Worm (Caenorhabditis elegans) whole organism, L4 larva: ENCODE data around the gene nhr-212.

Experiments
- F26F4.8 ChIP-seq: fragments of 200-800 bp; sonication (Bioruptor generic); conservative IDR thresholded peaks from 2 replicates; pipeline ENCODE4 v1.3.6; 2022; ENCODE audit warnings: missing genetic modification characterization, missing compliant biosample characterization
- Y48G9A.11 ChIP-seq: fragments of 200-800 bp; sonication (Bioruptor generic); IDR thresholded peaks from 2 replicates; pipeline ENCODE4 v1.3.6; 2022; ENCODE audit warnings: missing genetic modification reagents, missing genetic modification characterization, missing compliant biosample characterization
- Y5F2A.4 ChIP-seq: fragments of 200-800 bp; sonication (Bioruptor generic); optimal IDR thresholded peaks from 2 replicates; lab custom pipeline; 2018; ENCODE audit warnings: mild to moderate bottlenecking, missing genetic modification characterization, missing compliant biosample characterization
- ZK337.2 ChIP-seq: fragments of 200-800 bp; sonication (Bioruptor generic); IDR thresholded peaks from 2 replicates; pipeline ENCODE4 v1.3.6; 2022; ENCODE audit warnings: missing genetic modification reagents, missing genetic modification characterization, missing compliant biosample characterization
- aha-1 ChIP-seq: fragments of 150-350 bp; peaks from one replicate; lab custom pipeline; 2014; ENCODE audit warnings: missing biosample characterization, missing genetic modification characterization
- attf-4 ChIP-seq: sonication (generic microtip); optimal IDR thresholded peaks from 3 replicates; lab custom pipeline; 2017; ENCODE audit warnings: missing biosample characterization, missing genetic modification characterization
- ceh-32 ChIP-seq: sonication (generic microtip); optimal IDR thresholded peaks from 2 replicates; lab custom pipeline; 2016; ENCODE audit warnings: mild to moderate bottlenecking, missing genetic modification characterization, missing compliant biosample characterization; ENCODE audit not compliant: poor library complexity
- ceh-44 ChIP-seq: fragments of 200-800 bp; sonication (Bioruptor generic); IDR thresholded peaks from 2 replicates; pipeline ENCODE4 v1.3.6; 2022; ENCODE audit warnings: missing genetic modification reagents, missing genetic modification characterization, missing compliant biosample characterization
- daf-16 ChIP-seq, 3 experiments: sonication (generic microtip); optimal IDR thresholded peaks; 2 replicates each; lab custom pipeline; 2016 to 2017; ENCODE audit warnings: missing genetic modification characterization in 3 of 3, missing genetic modification reagents in 3 of 3, mild to moderate bottlenecking in 2 of 3, missing compliant biosample characterization in 2 of 3, missing biosample characterization in 1 of 3, moderate library complexity in 1 of 3
- daf-8 ChIP-seq: fragments of 200-800 bp; sonication (Bioruptor generic); IDR thresholded peaks from 2 replicates; pipeline ENCODE4 v1.3.6; 2022; ENCODE audit warnings: missing genetic modification characterization, missing compliant biosample characterization
- dmd-6 ChIP-seq: fragments of 200-800 bp; sonication (Bioruptor generic); IDR thresholded peaks from 2 replicates; pipeline ENCODE4 v1.3.6; 2022; ENCODE audit warnings: missing genetic modification reagents, missing genetic modification characterization, missing compliant biosample characterization
- dmd-8 ChIP-seq: fragments of 200-800 bp; sonication (Bioruptor generic); IDR thresholded peaks from 2 replicates; pipeline ENCODE4 v1.3.6; 2022; ENCODE audit warnings: missing genetic modification characterization, missing compliant biosample characterization
- dmd-9 ChIP-seq: fragments of 200-800 bp; sonication (Bioruptor generic); IDR thresholded peaks from 2 replicates; pipeline ENCODE4 v1.3.6; 2022; ENCODE audit warnings: missing genetic modification reagents, missing genetic modification characterization, missing compliant biosample characterization
- duxl-1 ChIP-seq: sonication (generic microtip); optimal IDR thresholded peaks from 2 replicates; lab custom pipeline; 2016; ENCODE audit warnings: mild to moderate bottlenecking, missing genetic modification characterization, moderate library complexity, missing compliant biosample characterization; ENCODE audit not compliant: poor library complexity
- dve-1 ChIP-seq: sonication (generic microtip); optimal IDR thresholded peaks from 2 replicates; lab custom pipeline; 2017; ENCODE audit warnings: antibody characterized with exemption, mild to moderate bottlenecking, missing genetic modification characterization, missing compliant biosample characterization; ENCODE audit not compliant: insufficient read depth
- egl-43 ChIP-seq: fragments of 200-800 bp; sonication (Bioruptor generic); IDR thresholded peaks from 2 replicates; pipeline ENCODE4 v1.3.6; 2022; ENCODE audit warnings: missing genetic modification reagents, missing genetic modification characterization, missing compliant biosample characterization
- gei-8 ChIP-seq: fragments of 200-800 bp; sonication (Bioruptor generic); optimal IDR thresholded peaks from 2 replicates; lab custom pipeline; 2018; ENCODE audit warnings: mild to moderate bottlenecking, missing genetic modification characterization, missing compliant biosample characterization
- hlh-11 ChIP-seq: fragments of 200-800 bp; sonication (Bioruptor generic); optimal IDR thresholded peaks from 2 replicates; lab custom pipeline; 2018; ENCODE audit warnings: mild to moderate bottlenecking, missing genetic modification characterization, missing compliant biosample characterization
- hlh-30 ChIP-seq: sonication (generic microtip); optimal IDR thresholded peaks from 2 replicates; lab custom pipeline; 2017; ENCODE audit warnings: antibody characterized with exemption, mild to moderate bottlenecking, missing genetic modification characterization, missing compliant biosample characterization; ENCODE audit not compliant: insufficient read depth
- hmg-1.1 ChIP-seq: fragments of 200-800 bp; sonication (Bioruptor generic); IDR thresholded peaks from 2 replicates; pipeline ENCODE4 v1.3.6; 2022; ENCODE audit warnings: missing genetic modification reagents, missing genetic modification characterization, missing compliant biosample characterization
- jun-1 ChIP-seq: fragments of 150-350 bp; optimal IDR thresholded peaks from 2 replicates; lab custom pipeline; 2014; ENCODE audit warnings: missing biosample characterization, missing genetic modification reagents, missing genetic modification characterization
- lin-1 ChIP-seq: fragments of 200-800 bp; sonication (Bioruptor generic); IDR thresholded peaks from 2 replicates; pipeline ENCODE4 v1.3.6; 2022; ENCODE audit warnings: missing genetic modification reagents, missing genetic modification characterization, missing compliant biosample characterization
- lin-39 ChIP-seq: fragments of 150-350 bp; optimal IDR thresholded peaks from 2 replicates; lab custom pipeline; 2014; ENCODE audit warnings: missing biosample characterization, missing genetic modification reagents, missing genetic modification characterization
- madf-5 ChIP-seq, 2 experiments: fragments of 200-800 bp; sonication (Bioruptor generic); IDR thresholded peaks; 2 replicates each; pipeline ENCODE4 v1.3.6; 2022; ENCODE audit warnings: missing compliant biosample characterization in 2 of 2, missing genetic modification characterization in 2 of 2
- madf-9 ChIP-seq: fragments of 200-800 bp; sonication (Bioruptor generic); conservative IDR thresholded peaks from 2 replicates; pipeline ENCODE4 v1.3.6; 2022; ENCODE audit warnings: missing genetic modification reagents, missing genetic modification characterization, missing compliant biosample characterization
- mdl-1 ChIP-seq, 2 experiments: fragments of 150-350 bp in 1 of 2; sonication (generic microtip) in 1 of 2; optimal IDR thresholded peaks; 2 replicates each; lab custom pipeline; 2014 to 2017; ENCODE audit warnings: missing biosample characterization in 2 of 2, missing genetic modification characterization in 2 of 2
- mep-1 ChIP-seq: fragments of 150-350 bp; sonication (generic microtip); optimal IDR thresholded peaks from 3 replicates; lab custom pipeline; 2014; ENCODE audit warnings: missing biosample characterization, missing genetic modification characterization
- mxl-2 ChIP-seq: fragments of 200-800 bp; sonication (Bioruptor generic); conservative IDR thresholded peaks from 2 replicates; pipeline ENCODE4 v1.3.6; 2022; ENCODE audit warnings: missing genetic modification reagents, missing genetic modification characterization, missing compliant biosample characterization
- mxl-3 ChIP-seq: fragments of 200-800 bp; sonication (Bioruptor generic); optimal IDR thresholded peaks from 2 replicates; lab custom pipeline; 2018; ENCODE audit warnings: mild to moderate bottlenecking, missing genetic modification characterization, missing compliant biosample characterization
- nhr-10 ChIP-seq: fragments of 150-350 bp; optimal IDR thresholded peaks from 2 replicates; lab custom pipeline; 2014; ENCODE audit warnings: missing biosample characterization, missing genetic modification characterization
- nhr-11 ChIP-seq: fragments of 150-350 bp; optimal IDR thresholded peaks from 2 replicates; lab custom pipeline; 2014; ENCODE audit warnings: missing biosample characterization, missing genetic modification characterization
- nhr-237 ChIP-seq: sonication (generic microtip); optimal IDR thresholded peaks from 2 replicates; lab custom pipeline; 2017; ENCODE audit warnings: missing biosample characterization, missing genetic modification characterization
- nhr-28 ChIP-seq: fragments of 150-350 bp; optimal IDR thresholded peaks from 2 replicates; lab custom pipeline; 2014; ENCODE audit warnings: missing biosample characterization, missing genetic modification characterization
- nhr-77 ChIP-seq: fragments of 150-350 bp; optimal IDR thresholded peaks from 2 replicates; lab custom pipeline; 2014; ENCODE audit warnings: missing biosample characterization, missing genetic modification characterization
- pha-4 ChIP-seq, 2 experiments: fragments of 150-350 bp in 1 of 2; fragments of 200-800 bp in 1 of 2; sonication (Bioruptor generic) in 1 of 2; IDR thresholded peaks in 1 of 2; optimal IDR thresholded peaks in 1 of 2; 2 replicates each; pipeline versions ENCODE4 v1.3.6 to Lab custom; 2014 to 2022; ENCODE audit warnings: missing genetic modification characterization in 2 of 2, missing genetic modification reagents in 2 of 2, missing biosample characterization in 1 of 2, missing compliant biosample characterization in 1 of 2
- php-3 ChIP-seq: fragments of 200-800 bp; sonication (Bioruptor generic); IDR thresholded peaks from 2 replicates; pipeline ENCODE4 v1.3.6; 2022; ENCODE audit warnings: missing genetic modification reagents, missing genetic modification characterization, missing compliant biosample characterization
- pqm-1 ChIP-seq: sonication (generic microtip); optimal IDR thresholded peaks from 2 replicates; lab custom pipeline; 2017; ENCODE audit warnings: missing biosample characterization, missing genetic modification characterization
- rbr-2 ChIP-seq: sonication (generic microtip); optimal IDR thresholded peaks from 2 replicates; lab custom pipeline; 2016; ENCODE audit warnings: missing genotype, missing genetic modification characterization, missing compliant biosample characterization
- tag-97 ChIP-seq: fragments of 200-800 bp; sonication (Bioruptor generic); IDR thresholded peaks from 2 replicates; pipeline ENCODE4 v1.3.6; 2022; ENCODE audit warnings: missing genetic modification characterization, missing compliant biosample characterization
- tra-1 ChIP-seq: fragments of 200-800 bp; sonication (Bioruptor generic); IDR thresholded peaks from 2 replicates; pipeline ENCODE4 v1.3.6; 2022; ENCODE audit warnings: missing genetic modification reagents, missing genetic modification characterization, missing compliant biosample characterization
- unc-130 ChIP-seq: sonication (generic microtip); optimal IDR thresholded peaks from 2 replicates; lab custom pipeline; 2016; ENCODE audit warnings: missing genetic modification reagents, missing genetic modification characterization, missing compliant biosample characterization
- unc-39 ChIP-seq: sonication (generic microtip); optimal IDR thresholded peaks from 2 replicates; lab custom pipeline; 2017; ENCODE audit warnings: missing biosample characterization, missing genetic modification characterization
- zfp-3 ChIP-seq: fragments of 200-800 bp; sonication (Bioruptor generic); conservative IDR thresholded peaks from 2 replicates; pipeline ENCODE4 v1.3.6; 2022; ENCODE audit warnings: missing genetic modification reagents, missing genetic modification characterization, missing compliant biosample characterization

The nhr-212 gene

ce11 chrV:472589-472988, 12.1 kb upstream of the nhr-212 start, which contains the start of gene srt-31:
srt-31 (plus strand) TSS chrV:472889.
- TF ChIP-seq nhr-28 (tag; lab: Kevin White, UChicago) (no peak), aha-1 (tag; lab: Kevin White, UChicago) (no peak), rbr-2 (tag; lab: Kevin White, UChicago) (no peak), pqm-1 (tag; lab: Kevin White, UChicago) (no peak), madf-9 (GFP tag; lab: Robert Waterston, UW) (no peak), jun-1 (no peak), mep-1 (tag; lab: Kevin White, UChicago) (no peak), tag-97 (GFP tag; lab: Robert Waterston, UW) (no peak), zfp-3 (GFP tag; lab: Robert Waterston, UW) (no peak), hmg-1.1 (GFP tag; lab: Robert Waterston, UW) (no peak), daf-8 (no peak), daf-16 (GFP tag; optimal IDR thresholded peaks at IDR 0.05; lab: Kevin White, UChicago) (no peak), daf-16 (tag; optimal IDR thresholded peaks at IDR 0.05; lab: Kevin White, UChicago) (no peak)

DNA sequence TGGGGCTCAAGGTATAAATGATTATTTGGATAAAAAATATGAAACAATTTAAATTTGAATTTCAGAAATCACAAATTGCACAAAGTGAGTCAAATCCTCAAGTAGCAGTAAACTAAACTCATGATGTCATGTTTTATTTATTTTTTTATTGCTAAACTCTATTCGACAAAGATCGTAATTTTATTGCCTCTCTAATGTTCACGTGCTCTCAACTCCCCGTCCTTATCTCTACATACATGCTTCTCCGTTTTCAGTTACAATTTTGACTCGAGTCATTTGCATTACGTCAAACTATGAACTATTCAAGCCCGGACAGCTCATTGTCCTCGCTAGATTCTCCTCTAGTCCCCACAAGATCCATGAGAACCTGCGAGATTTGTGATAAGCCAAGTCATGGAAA, 10.1 kb upstream of the nhr-212 start, which contains the start of gene nhr-99:
Gene nhr-99, plus strand, starts transcription at position 263 of the 400 bp plus-strand sequence.
- TF ChIP-seq dmd-6 (GFP tag; lab: Robert Waterston, UW) (peak; percentile 79), madf-5 (GFP tag; IDR thresholded peaks at IDR 0.05; lab: Robert Waterston, UW) (no peak), dve-1 (tag; lab: Kevin White, UChicago) (peak; percentile 71), mdl-1 (tag; optimal IDR thresholded peaks at IDR 0.05; lab: Kevin White, UChicago) (peak in 1 of 2 experiments; percentile 45), ZK337.2 (GFP tag; lab: Robert Waterston, UW) (no peak), mxl-2 (no peak), dmd-8 (GFP tag; lab: Robert Waterston, UW) (no peak), mxl-3 (GFP tag; lab: Kevin White, UChicago) (peak; percentile 27), unc-39 (tag; lab: Kevin White, UChicago) (no peak), php-3 (GFP tag; lab: Robert Waterston, UW) (peak; percentile 94), pqm-1 (tag; lab: Kevin White, UChicago) (peak; percentile 46), ceh-32 (tag; lab: Kevin White, UChicago) (no peak), nhr-77 (tag; lab: Kevin White, UChicago) (peak; percentile 47), attf-4 (tag; lab: Kevin White, UChicago) (no peak), hlh-11 (tag; lab: Kevin White, UChicago) (peak; percentile 61), hlh-30 (tag; lab: Kevin White, UChicago) (peak; percentile 39), daf-16 (GFP tag; optimal IDR thresholded peaks at IDR 0.05; lab: Kevin White, UChicago) (no peak), daf-16 (tag; optimal IDR thresholded peaks at IDR 0.05; lab: Kevin White, UChicago) (peak; percentile 75), nhr-28 (tag; lab: Kevin White, UChicago) (peak; percentile 80), lin-39 (no peak), gei-8 (no peak)

ce11 chrV:477664-478212, 6.9 kb upstream of the nhr-212 start, which contains the start of gene nhr-55:
nhr-55 (plus strand) TSS chrV:478162.
- peak; percentile 91 for TF ChIP-seq nhr-28 (tag; lab: Kevin White, UChicago)
- TF ChIP-seq dmd-9 (GFP tag; lab: Robert Waterston, UW) = no peak
- TF ChIP-seq hmg-1.1 (GFP tag; lab: Robert Waterston, UW) = no peak
- TF ChIP-seq rbr-2 (tag; lab: Kevin White, UChicago) = no peak
- no peak for TF ChIP-seq Y48G9A.11
- TF ChIP-seq nhr-237 (tag; lab: Kevin White, UChicago) = no peak
- no peak for TF ChIP-seq daf-16 (GFP tag; optimal IDR thresholded peaks at IDR 0.05; lab: Kevin White, UChicago)
- TF ChIP-seq daf-16 (tag; optimal IDR thresholded peaks at IDR 0.05; lab: Kevin White, UChicago) = peak; percentile 63
- TF ChIP-seq egl-43 (GFP tag; lab: Robert Waterston, UW) = no peak
- no peak for TF ChIP-seq ceh-44 (GFP tag; lab: Robert Waterston, UW)
- TF ChIP-seq aha-1 (tag; lab: Kevin White, UChicago) = no peak
- TF ChIP-seq tra-1 (GFP tag; lab: Robert Waterston, UW) = no peak
- no peak for TF ChIP-seq pha-4 (GFP tag; IDR thresholded peaks at IDR 0.05; lab: Robert Waterston, UW)
- no peak for TF ChIP-seq pha-4 (tag; optimal IDR thresholded peaks at IDR 0.05; lab: Kevin White, UChicago)
- no peak for TF ChIP-seq unc-39 (tag; lab: Kevin White, UChicago)
- peak; percentile 36 for TF ChIP-seq dve-1 (tag; lab: Kevin White, UChicago)
- no peak for TF ChIP-seq nhr-10 (tag; lab: Kevin White, UChicago)
- no peak for TF ChIP-seq duxl-1 (tag; lab: Kevin White, UChicago)
- TF ChIP-seq zfp-3 (GFP tag; lab: Robert Waterston, UW) = no peak
- no peak for TF ChIP-seq attf-4 (tag; lab: Kevin White, UChicago)
- TF ChIP-seq F26F4.8 (GFP tag; lab: Robert Waterston, UW) = no peak
- no peak for TF ChIP-seq lin-39
- no peak for TF ChIP-seq Y5F2A.4 (GFP tag; lab: Kevin White, UChicago)
- TF ChIP-seq nhr-11 (tag; lab: Kevin White, UChicago) = no peak
- TF ChIP-seq lin-1 = 0 out of 2 replicates have a peak, but pooled peaks have one; percentile 12
- peak; percentile 50 for TF ChIP-seq hlh-11 (tag; lab: Kevin White, UChicago)
- TF ChIP-seq unc-130 = no peak
- TF ChIP-seq pqm-1 (tag; lab: Kevin White, UChicago) = peak; percentile 68
